Worm (Caenorhabditis elegans): ENCODE results near the gene F54C9.7.

DNA sequence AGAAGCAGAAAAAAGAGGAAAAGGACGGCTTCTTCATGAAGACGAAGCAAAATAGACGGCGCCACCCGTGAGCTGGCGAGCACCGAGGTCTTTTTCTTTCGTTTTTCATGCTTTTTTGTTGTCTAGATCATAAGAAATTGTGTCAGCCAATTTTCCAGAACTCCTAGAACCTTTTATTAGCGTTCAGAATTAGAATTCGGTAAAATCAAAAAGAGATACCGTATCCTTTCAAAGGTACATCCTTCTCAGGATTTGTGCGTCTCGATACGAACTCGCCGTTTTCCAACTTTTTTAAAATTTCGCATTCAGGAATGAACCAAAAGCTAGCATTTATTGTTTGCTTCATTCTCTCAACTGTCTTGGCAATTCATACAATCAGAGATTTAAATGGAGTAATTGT is at the start of gene F54C9.7:
- no peak for TF ChIP-seq let-526 (GFP tag; IDR thresholded peaks at IDR 0.05)
- no peak for TF ChIP-seq Y95B8A.8 (GFP tag; IDR thresholded peaks at IDR 0.05)
- TF ChIP-seq unc-62 (GFP tag; optimal IDR thresholded peaks at IDR 0.05), result no peak
- no peak for TF ChIP-seq zim-3 (tag; optimal IDR thresholded peaks at IDR 0.05)
- no peak for TF ChIP-seq C17E4.6 (GFP tag; IDR thresholded peaks at IDR 0.05)
- no peak for TF ChIP-seq sdz-38 (tag; optimal IDR thresholded peaks at IDR 0.05)
- TF ChIP-seq Y53G8AR.9 (GFP tag; conservative IDR thresholded peaks at IDR 0.05), result no peak
- TF ChIP-seq lsl-1 (GFP tag; optimal IDR thresholded peaks at IDR 0.05), result no peak
- no peak for TF ChIP-seq ceh-27 (GFP tag; optimal IDR thresholded peaks at IDR 0.05)
- no peak for TF ChIP-seq mxl-1 (tag; optimal IDR thresholded peaks at IDR 0.05)
- TF ChIP-seq xnd-1 (tag; optimal IDR thresholded peaks at IDR 0.05), result no peak
- no peak for TF ChIP-seq tbp1 (GFP tag; optimal IDR thresholded peaks at IDR 0.05)

All from whole organism, young adult.